Worm (Caenorhabditis elegans) whole organism, L1 larva: ENCODE measurements around the gene sdz-10.

Experiments
- C34B4.2 ChIP-seq: sonication (generic microtip); optimal IDR thresholded peaks from 2 replicates; lab custom pipeline; 2017; ENCODE audit warnings: mild to moderate bottlenecking, missing genetic modification characterization, missing compliant biosample characterization
- alr-1 ChIP-seq: fragments of 200-800 bp; sonication (Bioruptor generic); optimal IDR thresholded peaks from 2 replicates; lab custom pipeline; 2018; ENCODE audit warnings: borderline replicate concordance, mild to moderate bottlenecking, missing genetic modification characterization, missing compliant biosample characterization
- ama-1 ChIP-seq: fragments of 150-350 bp; optimal IDR thresholded peaks from 2 replicates; lab custom pipeline; 2014
- ceh-82 ChIP-seq, 3 experiments: fragments of 150-350 bp in 1 of 3; sonication (generic microtip) in 2 of 3; optimal IDR thresholded peaks; 2 replicates each; lab custom pipeline; 2014 to 2017; ENCODE audit warnings: missing biosample characterization in 3 of 3, missing genetic modification characterization in 3 of 3
- efl-1 ChIP-seq, 4 experiments: fragments of 150-350 bp; optimal IDR thresholded peaks in 3 of 4; peaks in 1 of 4; 1 replicate in 1 of 4; 2 replicates in 3 of 4; lab custom pipeline; 2014; ENCODE audit warnings: missing biosample characterization in 2 of 4, missing genetic modification characterization in 2 of 4, missing genetic modification reagents in 2 of 4
- egl-13 ChIP-seq: sonication (generic microtip); optimal IDR thresholded peaks from 2 replicates; lab custom pipeline; 2016; ENCODE audit warnings: missing genotype, missing genetic modification reagents, missing genetic modification characterization, missing compliant biosample characterization
- elt-2 ChIP-seq: sonication (generic microtip); optimal IDR thresholded peaks from 2 replicates; lab custom pipeline; 2016; ENCODE audit warnings: missing genetic modification characterization, mild to moderate bottlenecking, inconsistent platforms, missing compliant biosample characterization, missing genetic modification reagents
- fkh-4 ChIP-seq: sonication (generic microtip); optimal IDR thresholded peaks from 2 replicates; lab custom pipeline; 2016; ENCODE audit warnings: missing compliant biosample characterization, missing genetic modification characterization, borderline replicate concordance
- fkh-8 ChIP-seq: sonication (generic microtip); optimal IDR thresholded peaks from 2 replicates; lab custom pipeline; 2016; ENCODE audit warnings: mild to moderate bottlenecking, missing genetic modification characterization, missing compliant biosample characterization
- hlh-4 ChIP-seq: sonication (generic microtip); optimal IDR thresholded peaks from 2 replicates; lab custom pipeline; 2016; ENCODE audit warnings: mild to moderate bottlenecking, missing genetic modification characterization, missing compliant biosample characterization
- isw-1 ChIP-seq: fragments of 200-800 bp; sonication (Bioruptor generic); IDR thresholded peaks from 2 replicates; pipeline ENCODE4 v1.3.6; 2022; ENCODE audit warnings: missing genetic modification characterization, missing compliant biosample characterization
- lin-13 ChIP-seq: fragments of 150-350 bp; optimal IDR thresholded peaks from 2 replicates; lab custom pipeline; 2014; ENCODE audit warnings: missing biosample characterization, missing genetic modification reagents, missing genetic modification characterization
- lin-35 ChIP-seq, 2 experiments: fragments of 150-350 bp; optimal IDR thresholded peaks; 2 replicates each; lab custom pipeline; 2014; ENCODE audit warnings: missing biosample characterization in 2 of 2, missing genetic modification characterization in 2 of 2, missing genetic modification reagents in 2 of 2
- lir-3 ChIP-seq: sonication (generic microtip); optimal IDR thresholded peaks from 2 replicates; lab custom pipeline; 2016; ENCODE audit warnings: mild to moderate bottlenecking, missing genetic modification characterization, moderate library complexity, missing compliant biosample characterization; ENCODE audit not compliant: poor library complexity
- nhr-11 ChIP-seq: fragments of 150-350 bp; optimal IDR thresholded peaks from 2 replicates; lab custom pipeline; 2014; ENCODE audit warnings: missing biosample characterization, missing genetic modification characterization
- nhr-19 ChIP-seq: fragments of 200-800 bp; sonication (Bioruptor generic); conservative IDR thresholded peaks from 2 replicates; pipeline ENCODE4 v1.3.6; 2022; ENCODE audit warnings: missing genetic modification characterization, missing compliant biosample characterization
- nhr-47 ChIP-seq: sonication (generic microtip); optimal IDR thresholded peaks from 2 replicates; lab custom pipeline; 2016; ENCODE audit warnings: mild to moderate bottlenecking, missing genetic modification characterization, moderate library complexity, missing compliant biosample characterization
- nhr-71 ChIP-seq: sonication (generic microtip); optimal IDR thresholded peaks from 2 replicates; lab custom pipeline; 2016; ENCODE audit warnings: mild to moderate bottlenecking, missing genetic modification characterization, moderate library complexity, missing compliant biosample characterization
- nhr-77 ChIP-seq: fragments of 150-350 bp; optimal IDR thresholded peaks from 2 replicates; lab custom pipeline; 2014; ENCODE audit warnings: missing biosample characterization, missing genetic modification characterization
- nhr-85 ChIP-seq: sonication (generic microtip); peaks from one replicate; lab custom pipeline; 2016; ENCODE audit warnings: missing genetic modification characterization, inconsistent platforms, missing compliant biosample characterization
- nhr-90 ChIP-seq: sonication (generic microtip); optimal IDR thresholded peaks from 2 replicates; lab custom pipeline; 2016; ENCODE audit warnings: mild to moderate bottlenecking, missing genetic modification characterization, missing compliant biosample characterization; ENCODE audit not compliant: poor library complexity
- pax-3 ChIP-seq: fragments of 200-800 bp; sonication (Bioruptor generic); optimal IDR thresholded peaks from 2 replicates; lab custom pipeline; 2018; ENCODE audit warnings: mild to moderate bottlenecking, missing genetic modification characterization, moderate library complexity, missing compliant biosample characterization
- rnt-1 ChIP-seq: sonication (generic microtip); optimal IDR thresholded peaks from 2 replicates; lab custom pipeline; 2016; ENCODE audit warnings: mild to moderate bottlenecking, missing genetic modification characterization, moderate library complexity, missing compliant biosample characterization
- sox-4 ChIP-seq: sonication (generic microtip); optimal IDR thresholded peaks from 2 replicates; lab custom pipeline; 2016; ENCODE audit warnings: missing genetic modification characterization, missing compliant biosample characterization
- sptf-1 ChIP-seq: fragments of 150-350 bp; optimal IDR thresholded peaks from 2 replicates; lab custom pipeline; 2014; ENCODE audit warnings: missing biosample characterization, missing genetic modification characterization
- sup-37 ChIP-seq: fragments of 200-800 bp; sonication (Bioruptor generic); optimal IDR thresholded peaks from 2 replicates; lab custom pipeline; 2018; ENCODE audit warnings: mild to moderate bottlenecking, missing genetic modification characterization, missing compliant biosample characterization
- tbx-2 ChIP-seq: sonication (generic microtip); optimal IDR thresholded peaks from 2 replicates; lab custom pipeline; 2016; ENCODE audit warnings: missing genetic modification characterization, missing compliant biosample characterization
- tlp-1 ChIP-seq: fragments of 150-350 bp; optimal IDR thresholded peaks from 2 replicates; lab custom pipeline; 2014; ENCODE audit warnings: missing biosample characterization, missing genetic modification characterization
- unc-62 ChIP-seq: fragments of 150-350 bp; optimal IDR thresholded peaks from 2 replicates; lab custom pipeline; 2014; ENCODE audit warnings: missing biosample characterization, missing genetic modification reagents, missing genetic modification characterization
- unc-86 ChIP-seq: sonication (generic microtip); optimal IDR thresholded peaks from 2 replicates; lab custom pipeline; 2016; ENCODE audit warnings: missing genetic modification characterization, missing compliant biosample characterization
- ztf-11 ChIP-seq, 2 experiments: sonication (generic microtip); optimal IDR thresholded peaks; 2 replicates each; lab custom pipeline; 2016 to 2017; ENCODE audit warnings: missing genetic modification characterization in 2 of 2, missing biosample characterization in 1 of 2, missing compliant biosample characterization in 1 of 2
- ztf-4 ChIP-seq: fragments of 150-350 bp; optimal IDR thresholded peaks from 2 replicates; lab custom pipeline; 2014; ENCODE audit warnings: missing biosample characterization, missing genetic modification characterization

Gene sdz-10

ce11 chrII:2777846-2778245 is 5.8 kb upstream of the sdz-10 start, which contains the start of gene F08D12.4:
F08D12.4 (plus strand) TSS chrII:2778146.
- no peak for TF ChIP-seq pax-3
- TF ChIP-seq sox-4 = no peak
- TF ChIP-seq hlh-4 (tag; lab: Kevin White, UChicago) = no peak
- TF ChIP-seq tlp-1 = no peak
- no peak for TF ChIP-seq unc-62 (GFP tag; lab: Kevin White, UChicago)

DNA sequence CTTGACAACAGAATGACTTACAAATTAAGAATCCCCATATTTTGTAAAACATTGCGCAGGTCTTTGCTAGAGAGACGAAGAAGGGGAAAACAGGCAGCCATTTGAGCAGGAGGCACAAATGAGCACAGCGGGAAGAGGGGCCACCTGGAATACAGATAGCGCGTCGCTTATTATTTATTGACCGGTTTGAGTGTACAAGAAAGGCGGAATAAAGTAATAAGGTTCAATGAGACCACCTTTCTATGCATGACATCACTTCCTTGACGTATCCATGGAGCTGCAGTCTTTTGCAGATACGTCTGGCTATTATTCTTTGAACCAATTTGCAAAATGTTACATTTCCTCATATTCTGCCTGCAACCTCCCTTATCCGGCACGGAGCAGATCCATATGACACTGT is 2.8 kb upstream of the sdz-10 start, which contains the start of gene fbxb-111:
fbxb-111 (minus strand) TSS at position 101 of the 400 bp plus-strand sequence.
- no peak for TF ChIP-seq lin-35 (GFP tag; optimal IDR thresholded peaks at IDR 0.05; lab: Kevin White, UChicago)
- TF ChIP-seq nhr-77 = no peak
- no peak for TF ChIP-seq sup-37 (GFP tag; lab: Kevin White, UChicago)
- TF ChIP-seq ztf-11 (tag; optimal IDR thresholded peaks at IDR 0.05; lab: Kevin White, UChicago) = no peak
- no peak for TF ChIP-seq fkh-8
- TF ChIP-seq nhr-90 (tag; lab: Kevin White, UChicago) = no peak
- TF ChIP-seq unc-86 (tag; lab: Kevin White, UChicago) = no peak
- no peak for TF ChIP-seq ztf-4 (tag; lab: Kevin White, UChicago)
- no peak for TF ChIP-seq nhr-71
- no peak for TF ChIP-seq nhr-85 (tag; lab: Kevin White, UChicago)
- TF ChIP-seq, all 84 proteins: peak for 0

DNA sequence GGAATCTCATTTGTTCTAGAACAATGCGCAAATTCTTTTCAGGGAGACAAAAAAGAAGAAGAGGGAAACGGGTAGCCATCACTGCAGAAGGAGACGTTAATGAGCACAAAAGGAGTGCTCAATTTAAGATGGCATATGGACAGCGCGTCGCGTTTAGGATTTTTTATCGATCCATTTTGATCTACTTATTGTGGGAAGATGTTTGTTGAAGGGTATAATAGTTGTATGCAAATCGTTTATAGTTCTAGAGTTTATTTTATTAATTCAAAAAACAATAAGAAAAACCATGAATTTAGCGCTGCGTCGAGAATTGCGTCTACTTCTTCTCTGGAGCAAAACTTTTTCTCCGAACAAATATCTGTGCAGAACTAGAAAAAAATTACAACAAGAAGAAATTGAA is 1.5 kb upstream of the sdz-10 start, which contains the start of gene sdz-9:
sdz-9 (minus strand) TSS at position 101 of the 400 bp plus-strand sequence.
- no peak for TF ChIP-seq egl-13 (tag; lab: Kevin White, UChicago)
- TF ChIP-seq lin-13 (GFP tag; lab: Kevin White, UChicago) = no peak

DNA sequence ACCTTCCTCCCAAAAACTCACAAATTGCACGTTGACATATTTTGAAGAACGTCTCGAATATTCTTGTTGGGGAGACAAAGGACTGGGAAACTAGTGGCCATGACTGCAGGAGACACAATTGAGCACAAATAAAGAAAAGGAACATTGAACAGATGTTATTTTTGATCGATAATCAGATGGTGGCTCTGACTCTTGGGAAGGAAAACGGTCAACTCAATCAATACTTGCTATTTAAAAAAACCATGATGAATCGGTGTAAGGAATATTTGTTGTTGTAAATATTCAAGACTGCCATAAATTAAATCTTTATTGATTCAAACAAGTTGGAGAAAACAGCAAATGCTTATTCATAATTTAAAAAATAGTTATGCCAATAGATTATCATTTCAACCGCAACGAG is 1.3 kb downstream of the sdz-10 start, which contains the start of gene fbxb-105:
fbxb-105 (minus strand) TSS at position 101 of the 400 bp plus-strand sequence.
- TF ChIP-seq elt-2 (no peak), nhr-19 (GFP tag; lab: Robert Waterston, UW) (no peak)

DNA sequence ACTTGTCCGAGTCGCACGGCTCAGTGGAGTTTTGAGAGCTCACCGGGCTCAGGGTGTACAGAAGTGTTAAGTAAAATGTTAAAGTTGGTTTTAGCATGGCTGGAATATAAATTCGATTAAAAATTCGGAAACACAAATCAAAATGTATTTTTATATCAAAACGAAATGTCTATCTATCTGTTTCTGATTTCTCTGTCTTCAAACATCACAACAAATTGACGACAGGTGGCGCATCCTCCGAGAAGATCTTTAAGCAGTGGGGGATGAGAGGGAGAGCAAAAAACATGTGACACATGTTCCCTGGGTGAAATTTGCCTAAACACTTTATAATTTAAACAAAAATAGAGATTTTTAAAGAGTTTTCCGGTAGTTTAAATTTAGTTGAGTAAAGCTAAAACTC is 3.0 kb downstream of the sdz-10 start, which contains the start of gene F08D12.7:
F08D12.7 (minus strand) TSS at position 101 of the 400 bp plus-strand sequence.
- TF ChIP-seq efl-1 (optimal IDR thresholded peaks at IDR 0.05; lab: Kevin White, UChicago) (no peak), efl-1 (GFP tag; optimal IDR thresholded peaks at IDR 0.05 in 1 of 2; lab: Kevin White, UChicago) (no peak), C34B4.2 (tag; lab: Kevin White, UChicago) (no peak), tbx-2 (tag; lab: Kevin White, UChicago) (no peak), lin-13 (GFP tag; lab: Kevin White, UChicago) (no peak), sptf-1 (no peak), nhr-71 (no peak), rnt-1 (tag; lab: Kevin White, UChicago) (peak; percentile 8)

DNA sequence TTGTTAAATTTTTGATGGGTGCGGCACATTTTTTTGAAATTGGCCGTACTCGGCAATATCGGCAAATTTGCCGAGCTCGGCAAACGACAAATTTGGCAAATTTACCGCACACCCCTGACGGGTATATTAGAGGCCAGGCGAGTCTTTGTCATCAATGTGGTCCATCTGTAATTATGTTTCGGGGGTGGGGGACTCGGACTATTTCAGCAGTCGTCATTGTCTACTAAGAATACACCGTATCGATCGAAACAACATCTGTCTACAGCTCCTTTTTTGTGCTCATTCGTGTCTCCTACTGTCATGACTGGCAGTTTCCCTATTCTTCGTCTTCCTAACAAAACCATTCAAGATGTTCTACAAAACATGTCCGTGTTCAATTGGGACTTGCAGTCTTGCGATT is 5.7 kb downstream of the sdz-10 start, which contains the start of gene F08D12.15:
F08D12.15 (plus strand) TSS at position 301 of the 400 bp plus-strand sequence.
- TF ChIP-seq lir-3 (tag; lab: Kevin White, UChicago) (no peak), nhr-90 (tag; lab: Kevin White, UChicago) (no peak), nhr-71 (no peak), nhr-47 (tag; lab: Kevin White, UChicago) (no peak), nhr-11 (tag; lab: Kevin White, UChicago) (no peak), unc-86 (tag; lab: Kevin White, UChicago) (no peak), alr-1 (tag; lab: Kevin White, UChicago) (no peak), ceh-82 (tag; optimal IDR thresholded peaks at IDR 0.05; lab: Kevin White, UChicago) (no peak), elt-2 (no peak), isw-1 (no peak), ama-1 (no peak), fkh-4 (tag; lab: Kevin White, UChicago) (no peak)
